Worm (Caenorhabditis elegans) whole organism, L3 larva: ENCODE measurements around the gene K04G11.3.

Experiments used
- elt-2 ChIP-seq: sonication (generic microtip); optimal IDR thresholded peaks from 2 replicates; lab custom pipeline; 2016; ENCODE audit warnings: missing genetic modification reagents, mild to moderate bottlenecking, missing genetic modification characterization, missing compliant biosample characterization
- fkh-10 ChIP-seq: sonication (generic microtip); optimal IDR thresholded peaks from 2 replicates; lab custom pipeline; 2017; ENCODE audit warnings: missing biosample characterization, missing genetic modification reagents, missing genetic modification characterization
- nhr-23 ChIP-seq: fragments of 150-350 bp; optimal IDR thresholded peaks from 2 replicates; lab custom pipeline; 2014; ENCODE audit warnings: missing biosample characterization, missing genetic modification reagents, missing genetic modification characterization
- snpc-4 ChIP-seq: fragments of 150-350 bp; optimal IDR thresholded peaks from 2 replicates; lab custom pipeline; 2014; ENCODE audit warnings: missing biosample characterization, missing genetic modification characterization
- zag-1 ChIP-seq: fragments of 150-350 bp; optimal IDR thresholded peaks from 2 replicates; lab custom pipeline; 2014; ENCODE audit warnings: missing biosample characterization, missing genetic modification characterization

- TF ChIP-seq nhr-23 (tag; lab: Kevin White, UChicago) = no peak
- TF ChIP-seq snpc-4 (tag; lab: Kevin White, UChicago) = no peak
- TF ChIP-seq fkh-10 = no peak
- no peak for TF ChIP-seq zag-1
- TF ChIP-seq elt-2 (tag; lab: Kevin White, UChicago) = no peak
Observed at ce11 chrX:14370314-14370713, 22.8 kb upstream of the K04G11.3 start, which contains the start of gene irk-3.
